Worm (Caenorhabditis elegans) whole organism, L1 larva: ENCODE measurements around the gene C25G4.3.

Experiments
- egl-27 ChIP-seq, 2 experiments: fragments of 150-350 bp in 1 of 2; sonication (generic microtip); optimal IDR thresholded peaks; 3 replicates each; lab custom pipeline; 2017 to 2018; ENCODE audit warnings: missing biosample characterization in 2 of 2, missing genetic modification characterization in 2 of 2, missing genetic modification reagents in 2 of 2
- elt-2 ChIP-seq: sonication (generic microtip); optimal IDR thresholded peaks from 2 replicates; lab custom pipeline; 2016; ENCODE audit warnings: missing genetic modification characterization, mild to moderate bottlenecking, inconsistent platforms, missing compliant biosample characterization, missing genetic modification reagents
- fkh-10 ChIP-seq: sonication (generic microtip); optimal IDR thresholded peaks from 2 replicates; lab custom pipeline; 2017; ENCODE audit warnings: missing biosample characterization, missing genetic modification reagents, missing genetic modification characterization
- ztf-11 ChIP-seq, 2 experiments: sonication (generic microtip); optimal IDR thresholded peaks; 2 replicates each; lab custom pipeline; 2016 to 2017; ENCODE audit warnings: missing genetic modification characterization in 2 of 2, missing biosample characterization in 1 of 2, missing compliant biosample characterization in 1 of 2

ce11 chrIV:12451225-12451831, 5.6 kb upstream of the C25G4.3 start, which contains the start of gene dpy-26:
- TF ChIP-seq ztf-11 (tag; optimal IDR thresholded peaks at IDR 0.05; lab: Kevin White, UChicago), result no peak
- no peak for TF ChIP-seq egl-27 (tag; optimal IDR thresholded peaks at IDR 0.05; lab: Kevin White, UChicago)
- TF ChIP-seq fkh-10, result no peak
- TF ChIP-seq elt-2 (tag; lab: Kevin White, UChicago), result no peak
